Fruit fly (Drosophila melanogaster) whole organism, embryonic: ENCODE measurements around the gene Osi16.

ENCODE experiments used
- B-H1 ChIP-seq: fragments of 200-800 bp; sonication (Bioruptor generic); IDR thresholded peaks from 3 replicates; pipeline ENCODE4 v1.3.6; 2022; ENCODE audit warnings: missing biosample characterization, missing genetic modification characterization
- CG10565 ChIP-seq: fragments of 200-800 bp; sonication (Bioruptor generic); optimal IDR thresholded peaks from 3 replicates; lab custom pipeline; 2016; ENCODE audit warnings: missing biosample characterization, mild to moderate bottlenecking, missing genetic modification characterization
- CG12155 ChIP-seq: fragments of 200-800 bp; sonication (Bioruptor generic); optimal IDR thresholded peaks from 3 replicates; lab custom pipeline; 2016; ENCODE audit warnings: missing biosample characterization, missing genetic modification characterization
- CG13624 ChIP-seq: fragments of 200-800 bp; sonication (Bioruptor generic); optimal IDR thresholded peaks from 2 replicates; lab custom pipeline; 2016; ENCODE audit warnings: missing biosample characterization, missing genetic modification characterization
- CG14050 ChIP-seq: fragments of 200-800 bp; sonication (Bioruptor generic); IDR thresholded peaks from 3 replicates; pipeline ENCODE4 v1.3.6; 2022; ENCODE audit warnings: missing biosample characterization, missing genetic modification characterization
- CG15073 ChIP-seq: fragments of 200-800 bp; sonication (Bioruptor generic); optimal IDR thresholded peaks from 2 replicates; lab custom pipeline; 2016; ENCODE audit warnings: missing biosample characterization, missing genetic modification characterization
- CG17912 ChIP-seq: fragments of 200-800 bp; sonication (Bioruptor generic); optimal IDR thresholded peaks from 2 replicates; lab custom pipeline; 2018; ENCODE audit warnings: missing biosample characterization, mild to moderate bottlenecking, missing genetic modification characterization
- CG31365 ChIP-seq: fragments of 200-800 bp; sonication (Bioruptor generic); optimal IDR thresholded peaks from 2 replicates; lab custom pipeline; 2018; ENCODE audit warnings: missing biosample characterization, mild to moderate bottlenecking, missing genetic modification characterization
- CG3163 ChIP-seq: fragments of 200-800 bp; sonication (Bioruptor generic); optimal IDR thresholded peaks from 3 replicates; lab custom pipeline; 2016; ENCODE audit warnings: missing biosample characterization, missing genetic modification characterization
- CG34224 ChIP-seq: fragments of 200-800 bp; sonication (Bioruptor generic); IDR thresholded peaks from 3 replicates; pipeline ENCODE4 v1.3.6; 2022; ENCODE audit warnings: missing biosample characterization, missing genetic modification characterization; ENCODE audit not compliant: partially characterized antibody
- CG4404 ChIP-seq: fragments of 200-800 bp; sonication (Bioruptor generic); IDR thresholded peaks from 2 replicates; pipeline ENCODE4 v1.3.6; 2022; ENCODE audit warnings: missing biosample characterization, missing genetic modification characterization
- CG6254 ChIP-seq: fragments of 200-800 bp; sonication (Bioruptor generic); optimal IDR thresholded peaks from 3 replicates; lab custom pipeline; 2017; ENCODE audit warnings: mild to moderate bottlenecking, missing biosample characterization, missing genetic modification reagents, missing genetic modification characterization
- CG6813 ChIP-seq: fragments of 200-800 bp; sonication (Bioruptor generic); optimal IDR thresholded peaks from 2 replicates; lab custom pipeline; 2017; ENCODE audit warnings: missing biosample characterization, missing genetic modification characterization, mild to moderate bottlenecking, moderate library complexity, missing genetic modification reagents
- CG7928 ChIP-seq: fragments of 200-800 bp; sonication (Bioruptor generic); optimal IDR thresholded peaks from 2 replicates; lab custom pipeline; 2017; ENCODE audit warnings: missing biosample characterization, mild to moderate bottlenecking, missing genetic modification characterization
- Dip3 ChIP-seq: fragments of 200-800 bp; sonication (Bioruptor generic); optimal IDR thresholded peaks from 3 replicates; lab custom pipeline; 2016; ENCODE audit warnings: missing biosample characterization, missing genetic modification characterization
- Dp ChIP-seq: fragments of 200-800 bp; sonication (Bioruptor generic); optimal IDR thresholded peaks from 2 replicates; lab custom pipeline; 2018; ENCODE audit warnings: missing biosample characterization, mild to moderate bottlenecking, missing genetic modification characterization, moderate library complexity
- E2f1 ChIP-seq: fragments of 200-800 bp; sonication (Bioruptor generic); IDR thresholded peaks from 2 replicates; pipeline ENCODE4 v1.3.6; 2022; ENCODE audit warnings: missing biosample characterization, missing genetic modification characterization
- ERR ChIP-seq: fragments of 200-800 bp; sonication (Bioruptor generic); optimal IDR thresholded peaks from 2 replicates; lab custom pipeline; 2016; ENCODE audit warnings: missing biosample characterization, missing genetic modification characterization
- Fer3 ChIP-seq: fragments of 200-800 bp; sonication (Bioruptor generic); optimal IDR thresholded peaks from 2 replicates; lab custom pipeline; 2018; ENCODE audit warnings: missing biosample characterization, mild to moderate bottlenecking, missing genetic modification characterization, moderate library complexity
- GATAe ChIP-seq: fragments of 200-800 bp; sonication (Bioruptor generic); conservative IDR thresholded peaks from 2 replicates; pipeline ENCODE4 v1.3.6; 2022; ENCODE audit warnings: missing biosample characterization, missing genetic modification characterization
- Hey ChIP-seq: fragments of 200-800 bp; sonication (Bioruptor generic); optimal IDR thresholded peaks from 3 replicates; lab custom pipeline; 2018; ENCODE audit warnings: missing biosample characterization, mild to moderate bottlenecking, missing genetic modification characterization
- HmgD ChIP-seq: fragments of 200-800 bp; sonication (Bioruptor generic); optimal IDR thresholded peaks from 3 replicates; lab custom pipeline; 2016; ENCODE audit warnings: missing biosample characterization, missing genetic modification characterization
- HmgZ ChIP-seq: fragments of 200-800 bp; sonication (Bioruptor generic); optimal IDR thresholded peaks from 2 replicates; lab custom pipeline; 2018; ENCODE audit warnings: missing biosample characterization, mild to moderate bottlenecking, missing genetic modification characterization
- NC2β ChIP-seq: fragments of 200-800 bp; sonication (Bioruptor generic); optimal IDR thresholded peaks from 2 replicates; lab custom pipeline; 2016; ENCODE audit warnings: missing biosample characterization, missing genetic modification characterization
- Neu2 ChIP-seq: fragments of 200-800 bp; sonication (Bioruptor generic); optimal IDR thresholded peaks from 3 replicates; lab custom pipeline; 2016; ENCODE audit warnings: missing biosample characterization, missing genetic modification characterization, borderline replicate concordance
- Oli ChIP-seq: fragments of 200-800 bp; sonication (Bioruptor generic); optimal IDR thresholded peaks from 2 replicates; lab custom pipeline; 2018; ENCODE audit warnings: missing biosample characterization, mild to moderate bottlenecking, missing genetic modification characterization, moderate library complexity
- Poxn ChIP-seq: fragments of 200-800 bp; sonication (Bioruptor generic); IDR thresholded peaks from 2 replicates; pipeline ENCODE4 v1.3.6; 2022; ENCODE audit warnings: missing biosample characterization, missing genetic modification characterization
- Ssrp ChIP-seq: fragments of 200-800 bp; sonication (Bioruptor generic); optimal IDR thresholded peaks from 2 replicates; lab custom pipeline; 2018; ENCODE audit warnings: missing biosample characterization, mild to moderate bottlenecking, missing genetic modification characterization, moderate library complexity
- ara ChIP-seq: fragments of 200-800 bp; sonication (Bioruptor generic); IDR thresholded peaks from 2 replicates; pipeline ENCODE4 v1.3.6; 2022; ENCODE audit warnings: missing biosample characterization, missing genetic modification characterization
- bbx ChIP-seq: fragments of 200-800 bp; sonication (Bioruptor generic); IDR thresholded peaks from 2 replicates; pipeline ENCODE4 v1.3.6; 2022; ENCODE audit warnings: missing biosample characterization, missing genetic modification characterization; ENCODE audit not compliant: partially characterized antibody
- br ChIP-seq: fragments of >200 bp; optimal IDR thresholded peaks from 2 replicates; lab custom pipeline; 2017
- croc ChIP-seq: fragments of 200-800 bp; sonication (Bioruptor generic); conservative IDR thresholded peaks from 3 replicates; pipeline ENCODE4 v1.3.6; 2022; ENCODE audit warnings: missing biosample characterization, missing genetic modification characterization
- exex ChIP-seq: fragments of 200-800 bp; sonication (Bioruptor generic); optimal IDR thresholded peaks from 4 replicates; lab custom pipeline; 2018; ENCODE audit warnings: missing biosample characterization, mild to moderate bottlenecking, missing genetic modification characterization, moderate library complexity
- fd102C ChIP-seq: fragments of 200-800 bp; sonication (Bioruptor generic); optimal IDR thresholded peaks from 2 replicates; lab custom pipeline; 2018; ENCODE audit warnings: missing biosample characterization, mild to moderate bottlenecking, missing genetic modification characterization, moderate library complexity
- gce ChIP-seq: fragments of 200-800 bp; sonication (Bioruptor generic); IDR thresholded peaks from 3 replicates; pipeline ENCODE4 v1.3.6; 2022; ENCODE audit warnings: missing biosample characterization, missing genetic modification characterization
- gem ChIP-seq: fragments of 200-800 bp; sonication (Bioruptor generic); optimal IDR thresholded peaks from 2 replicates; lab custom pipeline; 2019; ENCODE audit warnings: missing biosample characterization, mild to moderate bottlenecking, missing genetic modification characterization, moderate library complexity
- gfzf ChIP-seq: fragments of 200-800 bp; sonication (Bioruptor generic); optimal IDR thresholded peaks from 2 replicates; lab custom pipeline; 2016; ENCODE audit warnings: missing biosample characterization, mild to moderate bottlenecking, missing genetic modification characterization, moderate library complexity
- gsb-n ChIP-seq: fragments of 200-800 bp; sonication (Bioruptor generic); optimal IDR thresholded peaks from 3 replicates; lab custom pipeline; 2018; ENCODE audit warnings: missing biosample characterization, mild to moderate bottlenecking, missing genetic modification characterization
- hth ChIP-seq: fragments of >200 bp; optimal IDR thresholded peaks from 2 replicates; lab custom pipeline; 2017; ENCODE audit warnings: inconsistent platforms
- jing ChIP-seq: fragments of 200-800 bp; sonication (Bioruptor generic); optimal IDR thresholded peaks from 2 replicates; lab custom pipeline; 2018; ENCODE audit warnings: missing biosample characterization, mild to moderate bottlenecking, missing genetic modification characterization
- kay ChIP-seq: fragments of 200-800 bp; sonication (Bioruptor generic); optimal IDR thresholded peaks from 2 replicates; lab custom pipeline; 2016; ENCODE audit warnings: missing biosample characterization, missing genetic modification characterization
- peb ChIP-seq: fragments of 200-800 bp; sonication (Bioruptor generic); IDR thresholded peaks from 2 replicates; pipeline ENCODE4 v1.3.6; 2022; ENCODE audit warnings: missing biosample characterization, missing genetic modification characterization
- pnt ChIP-seq: fragments of 200-800 bp; sonication (Bioruptor generic); optimal IDR thresholded peaks from 3 replicates; lab custom pipeline; 2016; ENCODE audit warnings: missing biosample characterization, missing genetic modification characterization
- pros ChIP-seq: fragments of 200-800 bp; sonication (Bioruptor generic); optimal IDR thresholded peaks from 3 replicates; lab custom pipeline; 2019; ENCODE audit warnings: missing biosample characterization, mild to moderate bottlenecking, missing genetic modification characterization, moderate library complexity
- psq ChIP-seq: fragments of 200-800 bp; sonication (Bioruptor generic); optimal IDR thresholded peaks from 2 replicates; lab custom pipeline; 2017; ENCODE audit warnings: missing biosample characterization, missing genetic modification characterization
- shn ChIP-seq: fragments of 200-800 bp; sonication (Bioruptor generic); optimal IDR thresholded peaks from 3 replicates; lab custom pipeline; 2016; ENCODE audit warnings: missing biosample characterization, missing genetic modification characterization
- slbo ChIP-seq: fragments of 200-800 bp; sonication (Bioruptor generic); IDR thresholded peaks from 2 replicates; pipeline ENCODE4 v1.3.6; 2022; ENCODE audit warnings: missing biosample characterization, missing genetic modification characterization
- tgo ChIP-seq: fragments of 200-800 bp; sonication (Bioruptor generic); IDR thresholded peaks from 3 replicates; pipeline ENCODE4 v1.3.6; 2022; ENCODE audit warnings: missing biosample characterization, missing genetic modification characterization
- tin ChIP-seq: fragments of 200-800 bp; sonication (Bioruptor generic); optimal IDR thresholded peaks from 3 replicates; lab custom pipeline; 2016; ENCODE audit warnings: missing biosample characterization, missing genetic modification characterization
- toy ChIP-seq: fragments of 200-800 bp; sonication (Bioruptor generic); IDR thresholded peaks from 2 replicates; pipeline ENCODE4 v1.3.6; 2022; ENCODE audit warnings: missing biosample characterization, missing genetic modification characterization
- ttk ChIP-seq: fragments of 200-800 bp; sonication (Bioruptor generic); IDR thresholded peaks from 2 replicates; pipeline ENCODE4 v2.1.2; 2022; ENCODE audit warnings: missing biosample characterization, missing genetic modification characterization
- unc-4 ChIP-seq: fragments of 200-800 bp; sonication (Bioruptor generic); IDR thresholded peaks from 2 replicates; pipeline ENCODE4 v1.3.6; 2022; ENCODE audit warnings: missing biosample characterization, missing genetic modification characterization; ENCODE audit not compliant: partially characterized antibody
- yki ChIP-seq: fragments of >200 bp; optimal IDR thresholded peaks from 3 replicates; lab custom pipeline; 2018

The Osi16 gene

DNA sequence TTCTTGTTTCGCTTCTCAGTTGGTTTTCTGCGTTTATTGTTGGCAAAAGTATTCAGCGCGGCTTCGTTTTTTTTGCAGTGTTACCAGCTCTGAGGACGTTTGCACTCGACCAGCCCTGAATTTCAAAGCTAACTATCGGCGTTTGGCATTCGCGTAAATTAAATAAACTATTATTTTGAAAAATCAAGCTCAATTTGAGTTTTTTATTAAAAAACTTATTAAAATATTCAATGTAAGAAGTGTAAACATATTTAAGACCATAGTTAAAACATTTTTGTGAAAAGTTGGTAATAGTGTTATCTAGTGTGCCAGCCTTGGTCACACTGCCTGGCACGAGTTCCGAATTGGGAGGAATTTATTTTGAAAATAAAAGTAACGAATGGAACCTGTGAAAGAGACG lies 40.8 kb downstream of the Osi16 start, which contains the start of the genes SmD2 and CG18048 (continued):
- TF ChIP-seq croc (GFP tag; lab: Robert Waterston, UW) (no peak), bbx (GFP tag; lab: Robert Waterston, UW) (no peak), gfzf (GFP tag; lab: Kevin White, UChicago) (peak; percentile 86), Ssrp (tag; lab: Kevin White, UChicago) (peak; percentile 16), NC2β (GFP tag; lab: Kevin White, UChicago) (no peak), HmgZ (tag; lab: Kevin White, UChicago) (peak; percentile 52), Dip3 (GFP tag; lab: Kevin White, UChicago) (no peak), tgo (GFP tag; lab: Robert Waterston, UW) (no peak), CG4404 (no peak), ara (GFP tag; lab: Robert Waterston, UW) (no peak), CG15073 (GFP tag; lab: Kevin White, UChicago) (no peak), jing (GFP tag; lab: Kevin White, UChicago) (no peak), CG6813 (GFP tag; lab: Kevin White, UChicago) (no peak), CG31365 (no peak), pnt (no peak), CG3163 (GFP tag; lab: Kevin White, UChicago) (no peak), br (lab: Kevin White, UChicago) (no peak), exex (tag; lab: Kevin White, UChicago) (no peak), Dp (GFP tag; lab: Kevin White, UChicago) (peak; percentile 56), CG34224 (peak; percentile 66; the same call in 2 of the 3 replicates), CG13624 (no peak), shn (GFP tag; lab: Kevin White, UChicago) (no peak), ERR (GFP tag; lab: Kevin White, UChicago) (no peak), tin (GFP tag; lab: Kevin White, UChicago) (no peak), CG14050 (GFP tag; lab: Robert Waterston, UW) (no peak), ttk (GFP tag; lab: Robert Waterston, UW) (no peak), B-H1 (no peak), psq (GFP tag; lab: Kevin White, UChicago) (no peak), CG6254 (GFP tag; lab: Kevin White, UChicago) (peak; percentile 43), Poxn (GFP tag; lab: Robert Waterston, UW) (no peak), Fer3 (no peak), HmgD (GFP tag; lab: Kevin White, UChicago) (no peak), CG7928 (GFP tag; lab: Kevin White, UChicago) (peak; percentile 93), gem (tag; lab: Kevin White, UChicago) (peak; percentile 46), Hey (tag; lab: Kevin White, UChicago) (no peak), GATAe (GFP tag; lab: Robert Waterston, UW) (no peak), Oli (tag; lab: Kevin White, UChicago) (no peak), fd102C (GFP tag; lab: Kevin White, UChicago) (no peak), CG10565 (no peak), Neu2 (GFP tag; lab: Kevin White, UChicago) (no peak), CG12155 (GFP tag; lab: Kevin White, UChicago) (peak; percentile 12), yki (no peak), kay (GFP tag; lab: Kevin White, UChicago) (no peak), CG17912 (GFP tag; lab: Kevin White, UChicago) (no peak), E2f1 (no peak), gce (GFP tag; lab: Robert Waterston, UW) (no peak), peb (GFP tag; lab: Robert Waterston, UW) (no peak), hth (lab: Kevin White, UChicago) (no peak), toy (GFP tag; lab: Robert Waterston, UW) (no peak), slbo (GFP tag; lab: Robert Waterston, UW) (0 out of 2 replicates have a peak, but pooled peaks have one; percentile 6), unc-4 (GFP tag; lab: Robert Waterston, UW) (peak; percentile 79), gsb-n (tag; lab: Kevin White, UChicago) (no peak), pros (GFP tag; lab: Kevin White, UChicago) (no peak)
